Fruit fly (Drosophila melanogaster) whole organism, embryonic: ENCODE measurements around the gene CG13097.

Experiments
- tio ChIP-seq: fragments of 200-800 bp; sonication (Bioruptor generic); optimal IDR thresholded peaks from 2 replicates; lab custom pipeline; 2017; ENCODE audit warnings: missing biosample characterization, missing genetic modification characterization, inconsistent platforms
- tx ChIP-seq: fragments of 200-800 bp; sonication (Bioruptor generic); optimal IDR thresholded peaks from 2 replicates; lab custom pipeline; 2016; ENCODE audit warnings: missing biosample characterization, missing genetic modification characterization

DNA sequence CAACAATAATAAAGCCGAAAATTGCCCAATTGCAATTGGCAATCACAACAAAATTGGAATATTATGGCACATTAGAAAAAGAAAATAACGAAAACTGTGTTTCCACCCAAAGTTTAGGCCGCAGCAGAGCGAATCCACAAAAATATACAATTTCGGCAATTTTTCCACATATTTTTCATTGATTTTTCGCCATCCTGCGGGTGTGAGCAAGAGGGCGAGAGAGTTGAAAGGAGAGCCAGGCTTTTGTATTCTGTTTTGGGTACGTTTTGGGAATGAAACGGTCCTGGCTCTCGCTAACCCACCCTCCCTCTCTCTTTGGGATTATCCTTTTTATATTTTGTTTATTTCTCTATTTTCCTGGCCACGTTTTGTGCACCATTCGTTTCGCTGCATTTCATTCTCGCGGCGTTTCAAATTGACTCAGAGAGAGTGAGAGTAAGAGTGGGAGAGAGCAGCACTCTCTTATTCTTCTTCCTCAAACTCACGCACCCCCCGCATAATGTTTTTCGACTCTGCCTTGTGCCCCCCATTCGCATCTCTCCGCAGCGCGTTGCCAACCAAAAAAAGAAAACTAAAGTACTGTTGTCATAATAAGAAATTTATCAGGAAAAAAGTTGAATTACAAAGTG is 29.2 kb upstream of the CG13097 start:
- TF ChIP-seq tio (no peak), tx (no peak)
